Fruit fly (Drosophila melanogaster): ENCODE measurements around the gene Pcp.
A peak's percentile ranks its signal among the peaks of the same experiment; 100 is the strongest.

Pcp gene

dm6 chr2L:7037773-7038327 lies 16.4 kb downstream of the Pcp start, which contains the start of gene milt (continued):
- no peak for TF ChIP-seq sens-2 (GFP tag; IDR thresholded peaks at IDR 0.05)
- TF ChIP-seq chif (GFP tag; optimal IDR thresholded peaks at IDR 0.05), result peak in 1 of 2 experiments; percentile 8
- TF ChIP-seq CG12236 (GFP tag; optimal IDR thresholded peaks at IDR 0.05), result no peak
- no peak for TF ChIP-seq corto (GFP tag; optimal IDR thresholded peaks at IDR 0.05)
- peak; percentile 73 for TF ChIP-seq D19A (tag; optimal IDR thresholded peaks at IDR 0.05)
- no peak for TF ChIP-seq CG6813 (GFP tag; optimal IDR thresholded peaks at IDR 0.05)
- TF ChIP-seq bcd (GFP tag; optimal IDR thresholded peaks at IDR 0.05), result no peak
- no peak for TF ChIP-seq salm (tag; optimal IDR thresholded peaks at IDR 0.05)
- no peak for TF ChIP-seq CG11696 (GFP tag; IDR thresholded peaks at IDR 0.05)
- no peak for TF ChIP-seq caup (GFP tag; optimal IDR thresholded peaks at IDR 0.05; ENCODE audit: severe bottlenecking)
- no peak for TF ChIP-seq Doc2 (GFP tag; IDR thresholded peaks at IDR 0.05)
- no peak for TF ChIP-seq tll (GFP tag; optimal IDR thresholded peaks at IDR 0.05)
- no peak for TF ChIP-seq slp2 (GFP tag; optimal IDR thresholded peaks at IDR 0.05)
- peak; percentile 65 for TF ChIP-seq CG1603 (tag; optimal IDR thresholded peaks at IDR 0.05)
- no peak for TF ChIP-seq Meics (GFP tag; optimal IDR thresholded peaks at IDR 0.05)
- no peak for TF ChIP-seq CG31388 (GFP tag; optimal IDR thresholded peaks at IDR 0.05)
- peak; percentile 70 for TF ChIP-seq sens (GFP tag)
- no peak for TF ChIP-seq gsb-n (tag; optimal IDR thresholded peaks at IDR 0.05)
- TF ChIP-seq C15 (GFP tag; IDR thresholded peaks at IDR 0.05), result no peak
- no peak for TF ChIP-seq CG4404 (GFP tag; IDR thresholded peaks at IDR 0.05)
- no peak for TF ChIP-seq CG3995 (GFP tag; optimal IDR thresholded peaks at IDR 0.05)
- no peak for TF ChIP-seq Trl (optimal IDR thresholded peaks at IDR 0.05)
- no peak for TF ChIP-seq Trl (GFP tag; optimal IDR thresholded peaks at IDR 0.05)
- TF ChIP-seq CrebB (tag; optimal IDR thresholded peaks at IDR 0.05), result no peak
- TF ChIP-seq exex (tag; optimal IDR thresholded peaks at IDR 0.05), result peak; percentile 12
- TF ChIP-seq bowl (GFP tag; IDR thresholded peaks at IDR 0.05), result no peak
- TF ChIP-seq CG1024 (GFP tag; IDR thresholded peaks at IDR 0.05), result no peak; the same call in 1 of the 2 replicates
- no peak for TF ChIP-seq eve (GFP tag; optimal IDR thresholded peaks at IDR 0.05)
- TF ChIP-seq NfI (GFP tag; optimal IDR thresholded peaks at IDR 0.05), result no peak
- no peak for TF ChIP-seq CG17568 (GFP tag; optimal IDR thresholded peaks at IDR 0.05)
- no peak for TF ChIP-seq onecut (GFP tag; IDR thresholded peaks at IDR 0.05)
- TF ChIP-seq chinmo (GFP tag; IDR thresholded peaks at IDR 0.05; ENCODE audit: partially characterized antibody), result peak; percentile 78
- TF ChIP-seq CG10147 (GFP tag; optimal IDR thresholded peaks at IDR 0.05), result no peak
- TF ChIP-seq CG5180 (GFP tag; optimal IDR thresholded peaks at IDR 0.05), result no peak
- no peak for TF ChIP-seq bsh (GFP tag; optimal IDR thresholded peaks at IDR 0.05)
- TF ChIP-seq Camta (GFP tag; optimal IDR thresholded peaks at IDR 0.05), result no peak
- TF ChIP-seq nau (GFP tag; optimal IDR thresholded peaks at IDR 0.05), result no peak
- peak; percentile 53 for TF ChIP-seq ems (GFP tag; optimal IDR thresholded peaks at IDR 0.05)
- no peak for TF ChIP-seq Deaf1 (tag; optimal IDR thresholded peaks at IDR 0.05)
- no peak for TF ChIP-seq dati (GFP tag; IDR thresholded peaks at IDR 0.05)
- TF ChIP-seq CG15269 (tag; optimal IDR thresholded peaks at IDR 0.05), result no peak
- TF ChIP-seq CG32767 (GFP tag; IDR thresholded peaks at IDR 0.05), result no peak
- TF ChIP-seq fd96Cb (tag; optimal IDR thresholded peaks at IDR 0.05), result no peak
- peak; percentile 22 for TF ChIP-seq Hsf (GFP tag; optimal IDR thresholded peaks at IDR 0.05)
- no peak for TF ChIP-seq CG4282 (GFP tag; optimal IDR thresholded peaks at IDR 0.05)
- no peak for TF ChIP-seq ash1 (GFP tag; optimal IDR thresholded peaks at IDR 0.05)
- peak; percentile 92 for TF ChIP-seq CG7963 (GFP tag; IDR thresholded peaks at IDR 0.05; ENCODE audit: partially characterized antibody)
- TF ChIP-seq CG15011 (GFP tag; optimal IDR thresholded peaks at IDR 0.05), result no peak
- TF ChIP-seq Jarid2 (GFP tag; optimal IDR thresholded peaks at IDR 0.05), result no peak
- peak; percentile 22 for TF ChIP-seq CG1792 (GFP tag; optimal IDR thresholded peaks at IDR 0.05)
- TF ChIP-seq CG9876 (GFP tag; optimal IDR thresholded peaks at IDR 0.05), result no peak
